Worm (Caenorhabditis elegans): Measurements from ENCODE around the gene Y66D12A.1.

The Y66D12A.1 gene

DNA sequence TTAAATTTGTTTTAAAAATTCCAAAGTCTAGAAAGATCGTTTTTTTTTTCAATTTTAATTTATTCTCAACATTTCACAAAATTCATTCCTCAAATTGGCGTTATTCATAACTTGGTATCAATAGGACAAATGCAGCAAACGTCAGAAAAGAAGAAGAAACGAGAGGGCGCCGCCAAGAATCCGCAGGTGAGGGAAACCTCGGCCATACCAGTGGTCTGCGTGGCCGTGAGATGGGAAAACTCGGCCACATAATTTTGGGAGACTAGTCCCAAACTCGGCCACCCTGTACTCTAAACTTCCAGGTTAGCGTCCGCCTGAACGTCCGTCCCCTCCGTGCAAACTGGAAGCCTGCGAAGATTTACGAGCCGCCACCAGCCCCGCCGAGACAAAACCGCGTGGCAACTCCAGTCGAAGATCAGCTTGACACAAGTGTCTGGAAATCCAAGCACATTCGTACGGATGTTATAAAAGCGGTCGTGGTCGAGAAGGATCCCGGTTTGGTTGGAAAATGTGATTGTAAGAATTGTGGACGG, 44.5 kb upstream of the Y66D12A.1 start, which contains the start of gene Y66D12A.11:
Gene Y66D12A.11, plus strand, starts transcription at position 51 of the 533 bp plus-strand sequence.
- no peak for TF ChIP-seq gmeb-1 (tag; optimal IDR thresholded peaks at IDR 0.05)
- no peak for TF ChIP-seq elt-3 (tag; optimal IDR thresholded peaks at IDR 0.05)
- TF ChIP-seq C34F6.9 (tag; optimal IDR thresholded peaks at IDR 0.05), result no peak
- no peak for TF ChIP-seq blmp-1 (tag; optimal IDR thresholded peaks at IDR 0.05; ENCODE audit: insufficient read depth)
- TF ChIP-seq peb-1 (tag; optimal IDR thresholded peaks at IDR 0.05), result no peak
- no peak for TF ChIP-seq ceh-82 (tag; optimal IDR thresholded peaks at IDR 0.05)
- no peak for TF ChIP-seq mbf-1 (tag; optimal IDR thresholded peaks at IDR 0.05)
- TF ChIP-seq nhr-10 (tag; optimal IDR thresholded peaks at IDR 0.05), result no peak
- no peak for TF ChIP-seq aly-2 (tag; optimal IDR thresholded peaks at IDR 0.05)

ce11 chrIII:11565602-11566001, 42.4 kb upstream of the Y66D12A.1 start, which contains the start of gene Y66D12A.10:
TSS of gene Y66D12A.10 (plus strand) at chrIII:11565874.
- TF ChIP-seq ceh-82 (tag; optimal IDR thresholded peaks at IDR 0.05) (no peak), dmd-4 (tag; optimal IDR thresholded peaks at IDR 0.05) (no peak), lin-39 (tag; optimal IDR thresholded peaks at IDR 0.05) (no peak), zag-1 (tag; optimal IDR thresholded peaks at IDR 0.05) (no peak), nhr-25 (tag; optimal IDR thresholded peaks at IDR 0.05) (no peak), nhr-21 (tag; optimal IDR thresholded peaks at IDR 0.05) (no peak), nhr-129 (tag; optimal IDR thresholded peaks at IDR 0.05) (peak; percentile 34), blmp-1 (tag; optimal IDR thresholded peaks at IDR 0.05; ENCODE audit: insufficient read depth) (no peak), lsy-2 (tag; optimal IDR thresholded peaks at IDR 0.05) (peak in 1 of 2 experiments; percentile 54), unc-55 (GFP tag; optimal IDR thresholded peaks at IDR 0.05) (peak; percentile 62), gmeb-1 (tag; optimal IDR thresholded peaks at IDR 0.05) (peak; percentile 96), fos-1 (tag; optimal IDR thresholded peaks at IDR 0.05) (no peak), C34F6.9 (tag; optimal IDR thresholded peaks at IDR 0.05) (peak; percentile 52), unc-39 (tag; optimal IDR thresholded peaks at IDR 0.05) (no peak), crh-2 (tag; optimal IDR thresholded peaks at IDR 0.05) (no peak), skn-1 (tag; optimal IDR thresholded peaks at IDR 0.05) (no peak), nhr-6 (tag; optimal IDR thresholded peaks at IDR 0.05) (no peak), ZK546.5 (tag; optimal IDR thresholded peaks at IDR 0.05) (no peak), F13H6.1 (tag; optimal IDR thresholded peaks at IDR 0.05) (no peak), ztf-11 (tag; optimal IDR thresholded peaks at IDR 0.05) (no peak), mbf-1 (tag; optimal IDR thresholded peaks at IDR 0.05) (no peak), snpc-4 (tag; optimal IDR thresholded peaks at IDR 0.05) (no peak), lin-13 (GFP tag; optimal IDR thresholded peaks at IDR 0.05) (peak; percentile 22), lin-11 (tag; optimal IDR thresholded peaks at IDR 0.05) (no peak), sma-9 (GFP tag; optimal IDR thresholded peaks at IDR 0.05) (no peak), sma-9 (tag; optimal IDR thresholded peaks at IDR 0.05) (no peak)

DNA sequence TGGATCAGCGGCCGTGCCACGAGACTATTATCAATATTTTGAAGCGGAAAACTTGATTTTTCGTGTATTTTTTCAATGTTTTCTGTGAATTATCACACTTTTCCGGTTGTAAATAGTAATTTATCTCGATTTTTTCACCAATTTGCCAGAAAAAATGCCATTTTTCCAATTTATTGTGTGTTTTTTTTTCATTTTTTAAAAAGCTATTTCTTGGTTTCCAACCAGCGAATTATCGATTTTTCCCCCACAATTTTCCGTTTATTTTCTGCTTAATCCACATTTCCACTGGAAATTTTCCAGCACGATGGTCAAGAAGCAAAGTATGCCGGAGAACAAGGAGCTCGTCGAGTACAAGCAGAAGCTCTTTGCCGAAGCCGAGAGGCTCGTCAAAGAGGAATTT, 40.1 kb upstream of the Y66D12A.1 start, which contains the start of gene psme-3:
Gene psme-3, plus strand, starts transcription at position 301 of the 400 bp plus-strand sequence.
- TF ChIP-seq mab-5 (tag; optimal IDR thresholded peaks at IDR 0.05) (no peak), nhr-77 (tag; optimal IDR thresholded peaks at IDR 0.05) (no peak), lsy-2 (tag; optimal IDR thresholded peaks at IDR 0.05) (no peak), ama-1 (optimal IDR thresholded peaks at IDR 0.05) (no peak), mdl-1 (tag; optimal IDR thresholded peaks at IDR 0.05) (no peak), crh-2 (tag; optimal IDR thresholded peaks at IDR 0.05) (no peak)

- TF ChIP-seq aly-2 (tag; optimal IDR thresholded peaks at IDR 0.05) (no peak), C34F6.9 (tag; optimal IDR thresholded peaks at IDR 0.05) (no peak), blmp-1 (tag; optimal IDR thresholded peaks at IDR 0.05; ENCODE audit: insufficient read depth) (no peak), nhr-129 (tag; optimal IDR thresholded peaks at IDR 0.05) (no peak), lin-39 (tag; optimal IDR thresholded peaks at IDR 0.05) (no peak), nhr-6 (tag; optimal IDR thresholded peaks at IDR 0.05) (no peak), ztf-1 (GFP tag; conservative IDR thresholded peaks at IDR 0.05) (no peak), nhr-11 (tag; optimal IDR thresholded peaks at IDR 0.05) (no peak), egl-27 (tag; optimal IDR thresholded peaks at IDR 0.05) (no peak), unc-62 (GFP tag; optimal IDR thresholded peaks at IDR 0.05) (no peak), peb-1 (tag; optimal IDR thresholded peaks at IDR 0.05) (no peak), mab-5 (tag; optimal IDR thresholded peaks at IDR 0.05) (no peak), unc-39 (tag; optimal IDR thresholded peaks at IDR 0.05) (no peak), gmeb-1 (tag; optimal IDR thresholded peaks at IDR 0.05) (no peak), mdl-1 (tag; optimal IDR thresholded peaks at IDR 0.05) (no peak), nhr-21 (tag; optimal IDR thresholded peaks at IDR 0.05) (no peak), elt-1 (tag; optimal IDR thresholded peaks at IDR 0.05) (no peak), crh-2 (tag; optimal IDR thresholded peaks at IDR 0.05) (no peak)
Measured at ce11 chrIII:11573921-11574320, 34.0 kb upstream of the Y66D12A.1 start, which contains the start of gene Y66D12A.8. TSS of gene Y66D12A.8 (plus strand) at chrIII:11574221.

Data from whole organism, L2 larva.